Fruit fly (Drosophila melanogaster) whole organism, wandering third instar larva: ENCODE measurements around the gene GatA.
A peak's percentile ranks its signal among the peaks of the same experiment; 100 is the strongest.

ENCODE experiments used
- Abd-B ChIP-seq: fragments of >200 bp; optimal IDR thresholded peaks from 2 replicates; lab custom pipeline; 2017; ENCODE audit warnings: missing biosample characterization, missing genetic modification characterization
- CG32264 ChIP-seq: fragments of 200-800 bp; sonication (Bioruptor generic); optimal IDR thresholded peaks from 2 replicates; lab custom pipeline; 2016; ENCODE audit warnings: missing biosample characterization, missing genetic modification characterization
- CG9705 ChIP-seq: fragments of 200-800 bp; sonication (Bioruptor generic); optimal IDR thresholded peaks from 2 replicates; lab custom pipeline; 2018; ENCODE audit warnings: missing biosample characterization, mild to moderate bottlenecking, missing genetic modification characterization
- CrebA ChIP-seq: fragments of 200-800 bp; sonication (Bioruptor generic); optimal IDR thresholded peaks from 2 replicates; lab custom pipeline; 2016; ENCODE audit warnings: missing biosample characterization, mild to moderate bottlenecking, missing genetic modification characterization, borderline replicate concordance
- Dfd ChIP-seq: fragments of >200 bp; optimal IDR thresholded peaks from 2 replicates; lab custom pipeline; 2017; ENCODE audit warnings: missing biosample characterization, missing genetic modification characterization
- Dif ChIP-seq: fragments of 200-275, 200-300 bp; sonication (Bioruptor generic); optimal IDR thresholded peaks from 2 replicates; lab custom pipeline; 2018; ENCODE audit warnings: missing biosample characterization, missing genetic modification characterization; ENCODE audit not compliant: partially characterized antibody
- GATAd ChIP-seq: sonication (Bioruptor generic); optimal IDR thresholded peaks from 2 replicates; lab custom pipeline; 2016; ENCODE audit warnings: missing biosample characterization, missing genetic modification characterization
- HLH106 ChIP-seq: fragments of 200-800 bp; optimal IDR thresholded peaks from 3 replicates; lab custom pipeline; 2019; ENCODE audit warnings: missing biosample characterization, mild to moderate bottlenecking, missing genetic modification characterization, moderate library complexity
- Hnf4 ChIP-seq: fragments of 200-800 bp; sonication (Bioruptor generic); optimal IDR thresholded peaks from 2 replicates; lab custom pipeline; 2016; ENCODE audit warnings: missing biosample characterization, mild to moderate bottlenecking, missing genetic modification characterization
- Hr78 ChIP-seq: fragments of >200 bp; optimal IDR thresholded peaks from 2 replicates; lab custom pipeline; 2017; ENCODE audit warnings: missing biosample characterization, missing genetic modification characterization
- Hr83 ChIP-seq: fragments of 200-300 bp; sonication (Bioruptor generic); optimal IDR thresholded peaks from 2 replicates; lab custom pipeline; 2016; ENCODE audit warnings: missing biosample characterization, mild to moderate bottlenecking, missing genetic modification characterization, moderate library complexity; ENCODE audit not compliant: poor library complexity, severe bottlenecking
- Jra ChIP-seq: sonication (Bioruptor generic); optimal IDR thresholded peaks from 2 replicates; lab custom pipeline; 2016; ENCODE audit warnings: missing biosample characterization, missing genetic modification characterization
- Mio ChIP-seq: sonication (Bioruptor generic); optimal IDR thresholded peaks from 2 replicates; lab custom pipeline; 2016; ENCODE audit warnings: missing biosample characterization, missing genetic modification characterization
- Myc ChIP-seq: fragments of >200 bp; optimal IDR thresholded peaks from 2 replicates; lab custom pipeline; 2017
- N ChIP-seq: fragments of >200 bp; optimal IDR thresholded peaks from 2 replicates; lab custom pipeline; 2018; ENCODE audit warnings: missing biosample characterization, missing external identifiers, missing genetic modification characterization
- OdsH ChIP-seq: fragments of 200-800 bp; sonication (Bioruptor generic); optimal IDR thresholded peaks from 2 replicates; lab custom pipeline; 2016; ENCODE audit warnings: missing biosample characterization, mild to moderate bottlenecking, missing genetic modification characterization
- Rel ChIP-seq, 2 experiments: fragments of 200-800 bp; sonication (Bioruptor generic) in 1 of 2; optimal IDR thresholded peaks; 2 replicates in 1 of 2; 3 replicates in 1 of 2; lab custom pipeline; 2016 to 2019; ENCODE audit warnings: mild to moderate bottlenecking in 2 of 2, missing biosample characterization in 2 of 2, missing genetic modification characterization in 2 of 2, moderate library complexity in 1 of 2
- Sp1 ChIP-seq: fragments of 200-800 bp; sonication (Bioruptor generic); optimal IDR thresholded peaks from 3 replicates; lab custom pipeline; 2019; ENCODE audit warnings: missing biosample characterization, mild to moderate bottlenecking, missing genetic modification characterization, moderate library complexity
- Vsx2 ChIP-seq: fragments of 200-300, 225-300 bp; sonication (Bioruptor generic); optimal IDR thresholded peaks from 2 replicates; lab custom pipeline; 2018; ENCODE audit warnings: missing biosample characterization, missing genetic modification characterization; ENCODE audit not compliant: partially characterized antibody
- br ChIP-seq: fragments of 200-800 bp; sonication (Bioruptor generic); optimal IDR thresholded peaks from 2 replicates; lab custom pipeline; 2016; ENCODE audit warnings: missing biosample characterization, missing genetic modification characterization
- brk ChIP-seq: fragments of 200-800 bp; sonication (Bioruptor generic); optimal IDR thresholded peaks from 2 replicates; lab custom pipeline; 2016; ENCODE audit warnings: missing biosample characterization, mild to moderate bottlenecking, missing genetic modification characterization
- dl ChIP-seq, 2 experiments: fragments of 175-275, 200-275 bp in 1 of 2; fragments of 200-275 bp in 1 of 2; sonication (Bioruptor generic); optimal IDR thresholded peaks; lab custom pipeline; 2018; ENCODE audit warnings: mild to moderate bottlenecking in 2 of 2, missing biosample characterization in 2 of 2, missing genetic modification characterization in 2 of 2, moderate library complexity in 2 of 2; ENCODE audit not compliant: partially characterized antibody in 2 of 2, insufficient read depth in 1 of 2
- dmrt93B ChIP-seq: fragments of 200-800 bp; sonication (Bioruptor generic); optimal IDR thresholded peaks from 2 replicates; lab custom pipeline; 2018; ENCODE audit warnings: missing biosample characterization, mild to moderate bottlenecking, missing genetic modification characterization
- dsf ChIP-seq: sonication (Bioruptor generic); optimal IDR thresholded peaks from 2 replicates; lab custom pipeline; 2016; ENCODE audit warnings: missing biosample characterization, missing genetic modification characterization, borderline replicate concordance
- ey ChIP-seq: fragments of 200-800 bp; sonication (Bioruptor generic); optimal IDR thresholded peaks from 2 replicates; lab custom pipeline; 2016; ENCODE audit warnings: missing biosample characterization, missing genetic modification characterization
- foxo ChIP-seq, 2 experiments: fragments of 200-800 bp; sonication (Bioruptor generic); optimal IDR thresholded peaks; 2 replicates in 1 of 2; 3 replicates in 1 of 2; lab custom pipeline; 2016 to 2017; ENCODE audit warnings: missing biosample characterization in 2 of 2, missing genetic modification characterization in 2 of 2
- fru ChIP-seq: fragments of 200-800 bp; sonication (Bioruptor generic); optimal IDR thresholded peaks from 3 replicates; lab custom pipeline; 2016; ENCODE audit warnings: missing biosample characterization, mild to moderate bottlenecking, missing genetic modification characterization
- h ChIP-seq: fragments of 200-800 bp; sonication (Bioruptor generic); optimal IDR thresholded peaks from 3 replicates; lab custom pipeline; 2016; ENCODE audit warnings: missing biosample characterization, mild to moderate bottlenecking, missing genetic modification characterization
- jim ChIP-seq: fragments of 175-275, 200-325 bp; sonication (Bioruptor generic); optimal IDR thresholded peaks from 2 replicates; lab custom pipeline; 2016; ENCODE audit warnings: missing biosample characterization, mild to moderate bottlenecking, missing genetic modification characterization
- lola ChIP-seq: fragments of >200 bp; optimal IDR thresholded peaks from 2 replicates; lab custom pipeline; 2017; ENCODE audit warnings: missing biosample characterization, missing genetic modification characterization
- pan ChIP-seq: fragments of >200 bp; optimal IDR thresholded peaks from 2 replicates; lab custom pipeline; 2017
- psq ChIP-seq: fragments of 200-800 bp; sonication (Bioruptor generic); optimal IDR thresholded peaks from 3 replicates; lab custom pipeline; 2017; ENCODE audit warnings: missing biosample characterization, mild to moderate bottlenecking, missing genetic modification characterization, moderate library complexity
- rgr ChIP-seq: fragments of 200-800 bp; sonication (Bioruptor generic); optimal IDR thresholded peaks from 3 replicates; lab custom pipeline; 2016; ENCODE audit warnings: missing biosample characterization, mild to moderate bottlenecking, missing genetic modification characterization
- sage ChIP-seq: fragments of 200-800 bp; sonication (Bioruptor generic); optimal IDR thresholded peaks from 2 replicates; lab custom pipeline; 2016; ENCODE audit warnings: missing biosample characterization, mild to moderate bottlenecking, missing genetic modification characterization
- sv ChIP-seq: fragments of 200-800 bp; sonication (Bioruptor generic); optimal IDR thresholded peaks from 3 replicates; lab custom pipeline; 2016; ENCODE audit warnings: missing biosample characterization, missing genetic modification characterization
- tai ChIP-seq: sonication (Bioruptor generic); optimal IDR thresholded peaks from 2 replicates; lab custom pipeline; 2016; ENCODE audit warnings: missing biosample characterization, missing genetic modification characterization
- usp ChIP-seq: fragments of >200 bp; optimal IDR thresholded peaks from 2 replicates; lab custom pipeline; 2017; ENCODE audit warnings: missing biosample characterization, missing genetic modification characterization
- woc ChIP-seq: sonication (Bioruptor generic); optimal IDR thresholded peaks from 2 replicates; lab custom pipeline; 2016; ENCODE audit warnings: missing biosample characterization, mild to moderate bottlenecking, missing genetic modification characterization

The GatA gene

dm6 chr3R:18998370-18998769 is 30.3 kb downstream of the GatA start:
- TF ChIP-seq CG32264 (GFP tag; lab: Kevin White, UChicago) (no peak), brk (no peak), Hr83 (GFP tag; lab: Kevin White, UChicago) (no peak), sv (GFP tag; lab: Kevin White, UChicago) (no peak), lola (GFP tag; lab: Kevin White, UChicago) (no peak), Vsx2 (GFP tag; lab: Kevin White, UChicago) (no peak), fru (GFP tag; lab: Kevin White, UChicago) (no peak), CrebA (no peak)

DNA sequence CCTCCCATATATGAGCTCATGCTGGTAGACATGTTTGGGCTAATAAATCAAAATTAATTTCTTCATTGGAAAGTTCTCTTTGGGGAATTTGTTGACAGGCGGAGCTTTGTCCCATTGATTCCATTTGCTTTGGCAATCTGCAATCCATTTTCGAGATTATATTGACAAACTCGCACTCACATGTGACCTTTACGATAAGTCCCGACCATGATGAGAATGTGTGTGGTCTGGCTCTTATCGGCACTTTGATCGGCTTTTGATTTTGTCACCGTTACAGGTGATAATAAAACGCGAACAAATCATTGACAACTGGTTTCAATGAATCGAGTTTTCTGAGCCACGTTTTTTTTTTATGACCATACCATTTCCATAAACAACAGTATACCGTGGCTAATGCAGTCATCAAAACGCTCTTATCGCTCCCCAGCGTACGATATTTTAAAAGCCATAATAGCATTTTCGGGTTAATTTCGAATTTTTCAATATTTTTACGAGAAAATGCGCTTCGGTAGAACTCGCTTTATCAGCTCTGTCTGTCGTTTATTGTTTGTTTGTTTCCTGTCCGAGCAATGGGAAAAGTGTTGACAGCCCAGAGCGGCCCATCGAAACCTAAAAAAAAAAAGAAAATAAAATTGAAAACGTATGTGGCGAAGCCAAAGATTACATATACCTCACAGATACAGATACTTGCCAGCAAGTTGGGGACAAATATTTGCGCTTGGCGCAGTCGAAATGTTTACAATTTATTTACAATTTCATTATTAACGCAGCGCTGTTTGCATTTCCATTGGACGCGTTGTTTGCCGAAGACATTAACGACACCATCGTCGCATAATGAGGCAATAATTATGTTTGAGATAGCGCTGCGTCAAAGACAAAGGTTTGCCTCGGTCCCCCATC is 31.0 kb downstream of the GatA start:
- TF ChIP-seq pan (no peak), jim (GFP tag; lab: Kevin White, UChicago) (no peak), rgr (GFP tag; lab: Kevin White, UChicago) (peak; percentile 37), sv (GFP tag; lab: Kevin White, UChicago) (peak; percentile 47), CrebA (no peak), OdsH (GFP tag; lab: Kevin White, UChicago) (no peak), br (GFP tag; lab: Kevin White, UChicago) (peak; percentile 9), Jra (GFP tag; lab: Kevin White, UChicago) (no peak), CG32264 (GFP tag; lab: Kevin White, UChicago) (no peak), Hnf4 (GFP tag; lab: Kevin White, UChicago) (peak; percentile 5), psq (GFP tag; lab: Kevin White, UChicago) (peak; percentile 7), foxo (GFP tag; optimal IDR thresholded peaks at IDR 0.05; lab: Kevin White, UChicago) (peak in 1 of 2 experiments; percentile 7)

DNA sequence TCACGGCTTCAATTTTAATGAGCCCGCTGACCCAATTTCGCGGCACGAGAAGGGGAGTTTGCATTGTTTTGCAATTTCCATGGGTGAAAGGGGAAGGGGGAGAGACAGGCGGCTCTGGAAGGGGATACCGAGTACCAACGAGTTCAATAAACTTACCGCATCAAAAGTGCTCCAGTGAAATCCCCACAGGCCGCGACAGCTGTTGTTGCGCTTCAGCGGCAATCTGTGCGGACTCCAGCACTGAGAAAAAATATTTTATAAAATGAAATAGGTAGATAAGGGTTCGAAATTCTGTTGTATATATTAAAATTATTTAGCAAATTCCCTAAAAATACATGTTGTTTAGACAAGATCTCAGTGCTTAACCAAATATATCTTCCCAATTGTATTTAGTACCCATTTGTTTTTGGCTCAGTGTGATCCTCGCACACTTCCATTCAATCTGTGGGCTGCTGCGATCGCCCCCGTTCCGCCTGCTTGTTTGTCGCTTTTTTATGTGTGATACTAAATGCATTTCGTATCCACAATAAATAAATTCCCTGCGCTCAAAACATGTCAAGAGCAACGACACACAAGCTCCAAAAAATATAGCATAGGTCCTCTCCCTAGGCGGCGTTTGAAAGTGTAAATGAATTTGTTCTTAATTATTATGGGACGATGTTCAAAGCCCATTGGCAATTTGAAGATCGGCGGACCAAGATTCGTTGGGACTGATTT is 32.9 kb downstream of the GatA start:
- no peak for TF ChIP-seq Dif
- no peak for TF ChIP-seq Hr83 (GFP tag; lab: Kevin White, UChicago)
- no peak for TF ChIP-seq Vsx2 (GFP tag; lab: Kevin White, UChicago)
- no peak for TF ChIP-seq lola (GFP tag; lab: Kevin White, UChicago)
- peak; percentile 62 for TF ChIP-seq woc
- TF ChIP-seq foxo (GFP tag; optimal IDR thresholded peaks at IDR 0.05; lab: Kevin White, UChicago): peak in 1 of 2 experiments; percentile 84
- TF ChIP-seq brk: peak; percentile 72
- peak; percentile 71 for TF ChIP-seq dmrt93B (GFP tag; lab: Kevin White, UChicago)
- peak; percentile 76 for TF ChIP-seq Hnf4 (GFP tag; lab: Kevin White, UChicago)
- no peak for TF ChIP-seq dl (GFP tag; optimal IDR thresholded peaks at IDR 0.05; lab: Kevin White, UChicago; ENCODE audit: insufficient read depth in 1 of 2, partially characterized antibody in 2 of 2)
- peak; percentile 50 for TF ChIP-seq Jra (GFP tag; lab: Kevin White, UChicago)
- TF ChIP-seq usp (GFP tag; lab: Kevin White, UChicago): no peak
- no peak for TF ChIP-seq Hr78 (GFP tag; lab: Kevin White, UChicago)
- peak; percentile 51 for TF ChIP-seq sv (GFP tag; lab: Kevin White, UChicago)
- no peak for TF ChIP-seq jim (GFP tag; lab: Kevin White, UChicago)
- peak; percentile 80 for TF ChIP-seq HLH106
- TF ChIP-seq sage: peak; percentile 67
- TF ChIP-seq h (GFP tag; lab: Kevin White, UChicago): peak; percentile 88
- TF ChIP-seq GATAd (GFP tag; lab: Kevin White, UChicago): no peak
- no peak for TF ChIP-seq CG9705 (GFP tag; lab: Kevin White, UChicago)
- TF ChIP-seq CG32264 (GFP tag; lab: Kevin White, UChicago): peak; percentile 54
- no peak for TF ChIP-seq CrebA
- TF ChIP-seq tai (GFP tag; lab: Kevin White, UChicago): peak; percentile 52
- peak; percentile 12 for TF ChIP-seq Rel (GFP tag; optimal IDR thresholded peaks at IDR 0.05; lab: Kevin White, UChicago)
- TF ChIP-seq Rel (tag; optimal IDR thresholded peaks at IDR 0.05; lab: Kevin White, UChicago): peak; percentile 73
- TF ChIP-seq Myc (lab: Kevin White, UChicago): no peak
- peak; percentile 81 for TF ChIP-seq ey
- TF ChIP-seq br (GFP tag; lab: Kevin White, UChicago): peak; percentile 82
- no peak for TF ChIP-seq Mio (GFP tag; lab: Kevin White, UChicago)
- peak; percentile 80 for TF ChIP-seq Sp1
- TF ChIP-seq Abd-B: no peak
- TF ChIP-seq OdsH (GFP tag; lab: Kevin White, UChicago): peak; percentile 81
- no peak for TF ChIP-seq Dfd (GFP tag; lab: Kevin White, UChicago)
- TF ChIP-seq psq (GFP tag; lab: Kevin White, UChicago): peak; percentile 73
- TF ChIP-seq rgr (GFP tag; lab: Kevin White, UChicago): peak; percentile 80
- TF ChIP-seq pan: no peak
- TF ChIP-seq fru (GFP tag; lab: Kevin White, UChicago): peak; percentile 84
- TF ChIP-seq dsf (GFP tag; lab: Kevin White, UChicago): no peak
- no peak for TF ChIP-seq N (GFP tag; lab: Kevin White, UChicago)
- TF ChIP-seq, all 38 proteins: peak for 20
